Worm (Caenorhabditis elegans) whole organism, L4/young adult: ENCODE results near the gene srz-97.

Experiments
- W03F9.2 ChIP-seq: fragments of 150-350 bp; optimal IDR thresholded peaks from 2 replicates; lab custom pipeline; 2014; ENCODE audit warnings: missing biosample characterization, missing genetic modification characterization
- dao-5 ChIP-seq: sonication (generic microtip); optimal IDR thresholded peaks from 2 replicates; lab custom pipeline; 2016; ENCODE audit warnings: missing genotype, missing genetic modification characterization, moderate library complexity, missing compliant biosample characterization
- him-1 ChIP-seq: sonication (generic microtip); optimal IDR thresholded peaks from 2 replicates; lab custom pipeline; 2016; ENCODE audit warnings: missing genotype, missing genetic modification reagents, missing genetic modification characterization, missing compliant biosample characterization

DNA sequence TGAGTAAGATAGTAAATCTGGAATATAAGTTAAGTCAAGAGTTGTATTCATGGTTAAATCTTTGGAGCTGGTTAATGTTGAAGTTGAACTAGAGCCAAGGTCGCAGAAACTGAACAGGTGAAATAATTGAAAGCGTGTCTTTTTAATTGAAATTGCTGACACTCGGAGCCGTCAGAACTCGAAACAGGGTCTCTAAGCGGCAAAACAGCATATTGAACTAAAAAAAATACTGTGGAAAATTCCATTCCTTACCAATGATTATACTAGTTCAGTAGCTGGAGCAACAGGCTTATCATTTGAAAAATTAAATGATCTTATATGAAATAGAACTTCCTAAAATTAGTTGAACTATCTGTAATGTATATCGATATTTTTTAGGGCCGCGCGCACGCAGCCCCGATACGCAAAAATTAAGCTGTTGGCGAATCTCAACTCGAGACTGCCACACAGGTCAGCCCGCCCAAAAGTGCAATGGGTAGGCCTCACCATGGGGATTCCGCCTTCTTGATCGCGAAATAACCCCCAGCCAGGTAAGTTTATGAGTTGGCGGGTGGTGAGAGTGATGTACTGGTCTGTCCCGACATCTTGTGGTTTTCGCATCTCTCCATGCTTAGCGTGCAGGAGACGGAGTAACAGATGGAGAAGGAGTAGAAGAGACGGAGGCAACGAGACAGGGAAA is at the start of gene srz-97:
- no peak for TF ChIP-seq him-1 (tag; lab: Kevin White, UChicago)
- no peak for TF ChIP-seq W03F9.2 (tag; lab: Kevin White, UChicago)
- no peak for TF ChIP-seq dao-5 (tag; lab: Kevin White, UChicago)
